Worm (Caenorhabditis elegans) whole organism, young adult: Measurements from ENCODE around the gene jmjd-3.3.

Experiments used
- K12H6.12 ChIP-seq: fragments of 200-800 bp; sonication (Bioruptor generic); optimal IDR thresholded peaks from 2 replicates; lab custom pipeline; 2018; ENCODE audit warnings: mild to moderate bottlenecking, missing genetic modification characterization, missing compliant biosample characterization
- hlh-26 ChIP-seq: fragments of 200-800 bp; sonication (Bioruptor generic); conservative IDR thresholded peaks from 2 replicates; pipeline ENCODE4 v1.3.6; 2022; ENCODE audit warnings: missing genetic modification reagents, missing genetic modification characterization, missing compliant biosample characterization

DNA sequence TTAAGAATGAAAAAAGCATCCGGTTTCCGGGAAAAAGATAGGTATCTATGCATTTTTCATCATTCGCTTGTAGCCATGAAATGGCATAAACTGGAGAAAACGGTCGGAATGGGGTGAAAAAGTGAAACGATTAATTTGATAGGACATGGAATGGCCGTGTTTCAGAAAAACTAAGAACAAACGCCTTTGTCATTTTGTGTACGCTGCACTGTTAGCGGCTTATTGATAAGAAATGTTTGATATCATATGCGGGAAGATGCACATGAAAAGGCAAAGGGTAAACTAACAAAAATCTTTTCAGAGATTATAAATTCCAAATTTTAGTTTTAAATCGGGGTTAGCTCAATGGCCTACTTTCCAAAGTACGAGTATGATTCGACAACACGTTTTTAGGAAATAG, 15.2 kb upstream of the jmjd-3.3 start:
- no peak for TF ChIP-seq hlh-26
- TF ChIP-seq K12H6.12 (tag; lab: Kevin White, UChicago), result no peak
